Worm (Caenorhabditis elegans) whole organism, young adult: Measurements from ENCODE around the gene F44A2.3.
A peak's percentile ranks its signal among the peaks of the same experiment; 100 is the strongest.

Experiments
- C06A6.2 ChIP-seq: fragments of 200-800 bp; sonication (Bioruptor generic); conservative IDR thresholded peaks from 2 replicates; pipeline ENCODE4 v1.3.6; 2022; ENCODE audit warnings: missing genetic modification characterization, missing compliant biosample characterization
- C17E4.6 ChIP-seq: fragments of 200-800 bp; sonication (Bioruptor generic); IDR thresholded peaks from 2 replicates; pipeline ENCODE4 v1.3.6; 2022; ENCODE audit warnings: missing genetic modification reagents, missing genetic modification characterization, missing compliant biosample characterization
- F33H1.4 ChIP-seq: fragments of 200-800 bp; sonication (Bioruptor generic); IDR thresholded peaks from 2 replicates; pipeline ENCODE4 v1.3.6; 2022; ENCODE audit warnings: missing genetic modification reagents, missing genetic modification characterization, missing compliant biosample characterization
- F39B2.1 ChIP-seq: fragments of 200-800 bp; sonication (Bioruptor generic); IDR thresholded peaks from 2 replicates; pipeline ENCODE4 v1.3.6; 2022; ENCODE audit warnings: missing genetic modification reagents, missing genetic modification characterization, missing compliant biosample characterization
- F49E8.2 ChIP-seq: sonication (generic microtip); optimal IDR thresholded peaks from 3 replicates; lab custom pipeline; 2017; ENCODE audit warnings: missing genetic modification characterization, mild to moderate bottlenecking, missing compliant biosample characterization, antibody characterized with exemption, moderate library complexity; ENCODE audit not compliant: insufficient read depth
- F57A8.1 ChIP-seq: fragments of 200-800 bp; sonication (Bioruptor generic); optimal IDR thresholded peaks from 2 replicates; lab custom pipeline; 2018; ENCODE audit warnings: mild to moderate bottlenecking, missing genetic modification characterization, moderate library complexity, missing compliant biosample characterization
- F57C9.4 ChIP-seq: sonication (generic microtip); optimal IDR thresholded peaks from 2 replicates; lab custom pipeline; 2017; ENCODE audit warnings: mild to moderate bottlenecking, missing genetic modification characterization, missing compliant biosample characterization
- K12H6.12 ChIP-seq: fragments of 200-800 bp; sonication (Bioruptor generic); optimal IDR thresholded peaks from 2 replicates; lab custom pipeline; 2018; ENCODE audit warnings: mild to moderate bottlenecking, missing genetic modification characterization, missing compliant biosample characterization
- Y53G8AR.9 ChIP-seq: fragments of 200-800 bp; sonication (Bioruptor generic); conservative IDR thresholded peaks from 2 replicates; pipeline ENCODE4 v1.3.6; 2022; ENCODE audit warnings: missing genetic modification reagents, missing genetic modification characterization, missing compliant biosample characterization
- ama-1 ChIP-seq, 3 experiments: fragments of 150-350 bp in 1 of 3; sonication (generic microtip) in 2 of 3; optimal IDR thresholded peaks; 2 replicates each; lab custom pipeline; 2014 to 2018; ENCODE audit warnings: missing biosample characterization in 2 of 3, missing genetic modification characterization in 2 of 3, missing genetic modification reagents in 2 of 3
- attf-3 ChIP-seq: fragments of 200-800 bp; sonication (Bioruptor generic); conservative IDR thresholded peaks from 2 replicates; pipeline ENCODE4 v1.3.6; 2022; ENCODE audit warnings: missing genetic modification reagents, missing genetic modification characterization, missing compliant biosample characterization
- attf-5 ChIP-seq: fragments of 200-800 bp; sonication (Bioruptor generic); optimal IDR thresholded peaks from 2 replicates; lab custom pipeline; 2018; ENCODE audit warnings: mild to moderate bottlenecking, missing genetic modification characterization, missing compliant biosample characterization
- bed-2 ChIP-seq: fragments of 200-800 bp; sonication (Bioruptor generic); IDR thresholded peaks from 2 replicates; pipeline ENCODE4 v1.3.6; 2022; ENCODE audit warnings: missing genetic modification reagents, missing genetic modification characterization, missing compliant biosample characterization
- ccch-3 ChIP-seq: fragments of 200-800 bp; sonication (Bioruptor generic); optimal IDR thresholded peaks from 2 replicates; lab custom pipeline; 2018; ENCODE audit warnings: mild to moderate bottlenecking, missing genetic modification characterization, missing compliant biosample characterization
- ceh-58 ChIP-seq: fragments of 200-800 bp; sonication (Bioruptor generic); IDR thresholded peaks from 2 replicates; pipeline ENCODE4 v1.3.6; 2022; ENCODE audit warnings: missing genetic modification characterization, missing compliant biosample characterization
- ceh-91 ChIP-seq: fragments of 200-800 bp; sonication (Bioruptor generic); IDR thresholded peaks from 2 replicates; pipeline ENCODE4 v1.3.6; 2022; ENCODE audit warnings: missing genetic modification reagents, missing genetic modification characterization, missing compliant biosample characterization
- egl-44 ChIP-seq: fragments of 200-800 bp; sonication (Bioruptor generic); IDR thresholded peaks from 2 replicates; pipeline ENCODE4 v1.3.6; 2022; ENCODE audit warnings: missing genetic modification reagents, missing genetic modification characterization, missing compliant biosample characterization
- ets-4 ChIP-seq: fragments of 200-800 bp; sonication (Bioruptor generic); optimal IDR thresholded peaks from 2 replicates; lab custom pipeline; 2018; ENCODE audit warnings: mild to moderate bottlenecking, missing genetic modification characterization, missing compliant biosample characterization
- hsf-1 ChIP-seq: fragments of 200-800 bp; sonication (Bioruptor generic); IDR thresholded peaks from 2 replicates; pipeline ENCODE4 v1.3.6; 2022; ENCODE audit warnings: missing genetic modification reagents, missing genetic modification characterization, missing compliant biosample characterization
- lag-1 ChIP-seq: fragments of 200-800 bp; sonication (Bioruptor generic); IDR thresholded peaks from 2 replicates; pipeline ENCODE4 v1.3.6; 2022; ENCODE audit warnings: missing genetic modification reagents, missing genetic modification characterization, missing compliant biosample characterization
- let-526 ChIP-seq: fragments of 200-800 bp; sonication (Bioruptor generic); IDR thresholded peaks from 2 replicates; pipeline ENCODE4 v1.3.6; 2022; ENCODE audit warnings: missing genetic modification reagents, missing genetic modification characterization, missing compliant biosample characterization
- let-607 ChIP-seq, 2 experiments: fragments of 200-800 bp in 1 of 2; sonication (Bioruptor generic) in 1 of 2; sonication (generic microtip) in 1 of 2; optimal IDR thresholded peaks; 2 replicates each; lab custom pipeline; 2016 to 2018; ENCODE audit warnings: mild to moderate bottlenecking in 2 of 2, missing compliant biosample characterization in 2 of 2, missing genetic modification characterization in 2 of 2, moderate library complexity in 2 of 2, missing genotype in 1 of 2
- lin-35 ChIP-seq, 3 experiments: fragments of 150-350 bp in 2 of 3; sonication (generic microtip) in 1 of 3; optimal IDR thresholded peaks; 2 replicates each; lab custom pipeline; 2014 to 2018; ENCODE audit warnings: missing biosample characterization in 3 of 3, missing genetic modification characterization in 3 of 3, missing genetic modification reagents in 3 of 3
- lin-54 ChIP-seq: fragments of 200-800 bp; sonication (Bioruptor generic); optimal IDR thresholded peaks from 2 replicates; lab custom pipeline; 2018; ENCODE audit warnings: mild to moderate bottlenecking, missing genetic modification characterization, missing compliant biosample characterization
- madf-10 ChIP-seq: sonication (generic microtip); optimal IDR thresholded peaks from 2 replicates; lab custom pipeline; 2016; ENCODE audit warnings: mild to moderate bottlenecking, missing genetic modification characterization, missing compliant biosample characterization
- mes-4 ChIP-seq: sonication (generic microtip); optimal IDR thresholded peaks from 2 replicates; lab custom pipeline; 2016; ENCODE audit warnings: missing genotype, missing genetic modification characterization, missing compliant biosample characterization
- nfya-1 ChIP-seq: sonication (generic microtip); optimal IDR thresholded peaks from 2 replicates; lab custom pipeline; 2017; ENCODE audit warnings: antibody characterized with exemption, missing compliant biosample characterization, missing genetic modification characterization, borderline replicate concordance; ENCODE audit not compliant: insufficient read depth
- nfya-2 ChIP-seq: fragments of 200-800 bp; sonication (Bioruptor generic); IDR thresholded peaks from 2 replicates; pipeline ENCODE4 v1.3.6; 2022; ENCODE audit warnings: missing genetic modification reagents, missing genetic modification characterization, missing compliant biosample characterization
- rec-8 ChIP-seq, 2 experiments: sonication (generic microtip); optimal IDR thresholded peaks; 2 replicates each; lab custom pipeline; 2016; ENCODE audit warnings: mild to moderate bottlenecking in 2 of 2, missing genetic modification characterization in 2 of 2, missing genetic modification reagents in 2 of 2, missing genotype in 2 of 2, missing biosample characterization in 1 of 2, missing compliant biosample characterization in 1 of 2, moderate library complexity in 1 of 2
- sdz-38 ChIP-seq: sonication (generic microtip); optimal IDR thresholded peaks from 2 replicates; lab custom pipeline; 2016; ENCODE audit warnings: missing genotype, missing genetic modification characterization, missing compliant biosample characterization
- tbp1 ChIP-seq: fragments of 200-800 bp; sonication (Bioruptor generic); optimal IDR thresholded peaks from 2 replicates; lab custom pipeline; 2018; ENCODE audit warnings: mild to moderate bottlenecking, missing genetic modification characterization, missing compliant biosample characterization
- unc-130 ChIP-seq: sonication (generic microtip); optimal IDR thresholded peaks from 2 replicates; lab custom pipeline; 2016; ENCODE audit warnings: missing genetic modification reagents, missing genetic modification characterization, missing compliant biosample characterization
- unc-62 ChIP-seq: fragments of 150-350 bp; optimal IDR thresholded peaks from 2 replicates; lab custom pipeline; 2014; ENCODE audit warnings: missing biosample characterization, missing genetic modification reagents, missing genetic modification characterization
- xnd-1 ChIP-seq: sonication (generic microtip); optimal IDR thresholded peaks from 2 replicates; lab custom pipeline; 2016; ENCODE audit warnings: missing genotype, missing genetic modification reagents, missing genetic modification characterization, missing compliant biosample characterization
- ztf-26 ChIP-seq: sonication (generic microtip); optimal IDR thresholded peaks from 2 replicates; lab custom pipeline; 2017; ENCODE audit warnings: missing genetic modification characterization, missing compliant biosample characterization
- ztf-3 ChIP-seq: fragments of 200-800 bp; sonication (Bioruptor generic); optimal IDR thresholded peaks from 2 replicates; lab custom pipeline; 2018; ENCODE audit warnings: mild to moderate bottlenecking, missing genetic modification characterization, missing compliant biosample characterization

Gene F44A2.3

DNA sequence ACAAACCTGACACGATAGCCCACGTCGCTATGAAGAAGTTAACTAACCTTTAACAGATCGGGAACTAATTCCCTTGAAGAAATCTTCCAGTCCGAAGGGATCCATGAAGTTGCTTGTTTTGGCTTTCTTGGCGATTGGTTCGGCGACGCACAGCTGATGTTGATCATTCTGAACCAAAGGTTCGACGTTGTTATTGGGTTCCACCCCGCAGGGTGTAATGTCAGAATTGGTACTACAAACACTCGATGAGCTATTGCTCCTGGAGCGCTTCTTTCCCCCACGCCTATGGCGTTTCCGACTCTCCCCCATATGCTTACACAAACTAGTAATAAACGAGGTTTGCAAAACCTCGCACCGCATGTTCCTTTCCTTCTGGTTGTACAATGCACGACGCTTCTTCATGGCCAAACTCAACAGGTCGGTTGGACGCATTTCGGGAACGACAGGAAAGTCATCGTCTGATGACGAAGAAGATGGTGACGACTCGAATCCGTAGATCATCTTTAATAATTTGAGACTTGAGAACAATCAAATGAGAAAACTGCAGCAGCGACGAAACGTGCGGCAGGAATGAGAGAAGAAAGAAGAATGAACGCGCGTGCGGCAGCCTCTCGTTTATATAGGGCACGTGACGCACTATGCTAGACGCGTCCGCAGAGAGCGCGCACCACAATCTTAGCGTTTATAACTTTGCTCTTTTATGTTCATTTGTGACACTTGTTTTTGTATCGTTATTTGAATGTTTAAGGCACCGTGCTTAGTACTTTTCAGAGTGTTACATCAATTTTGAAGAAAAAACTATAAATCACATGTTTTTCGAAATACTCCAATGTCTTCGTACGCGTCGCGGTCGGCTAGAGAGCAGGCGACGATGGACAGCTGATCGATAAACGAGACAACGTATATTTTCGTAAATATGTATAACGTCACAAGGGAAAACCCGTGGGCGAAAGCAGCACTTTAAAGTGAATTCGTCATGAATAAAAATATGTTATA lies 38.7 kb downstream of the F44A2.3 start, which contains the start of gene tos-1 (continued):
- TF ChIP-seq hsf-1 (peak; percentile 73), attf-3 (GFP tag; lab: Robert Waterston, UW) (peak; percentile 87), ama-1 (optimal IDR thresholded peaks at IDR 0.05; lab: Kevin White, UChicago) (peak; percentile 99), ama-1 (GFP tag; optimal IDR thresholded peaks at IDR 0.05; lab: Kevin White, UChicago) (no peak), lag-1 (GFP tag; lab: Robert Waterston, UW) (no peak), ceh-91 (GFP tag; lab: Robert Waterston, UW) (peak; percentile 71), let-607 (tag; optimal IDR thresholded peaks at IDR 0.05; lab: Kevin White, UChicago) (peak; percentile 89 to 90), C17E4.6 (GFP tag; lab: Robert Waterston, UW) (peak; percentile 86), C06A6.2 (GFP tag; lab: Robert Waterston, UW) (peak; percentile 95), F57C9.4 (tag; lab: Kevin White, UChicago) (peak; percentile 84), nfya-2 (GFP tag; lab: Robert Waterston, UW) (no peak), ceh-58 (GFP tag; lab: Robert Waterston, UW) (0 out of 2 replicates have a peak, but pooled peaks have one; percentile 45), madf-10 (peak; percentile 96), ccch-3 (GFP tag; lab: Kevin White, UChicago) (peak; percentile 9), mes-4 (tag; lab: Kevin White, UChicago) (no peak), nfya-1 (no peak), ets-4 (peak; percentile 29), F39B2.1 (GFP tag; lab: Robert Waterston, UW) (no peak), unc-130 (GFP tag; lab: Kevin White, UChicago) (peak; percentile 21), F33H1.4 (GFP tag; lab: Robert Waterston, UW) (peak; percentile 62), sdz-38 (tag; lab: Kevin White, UChicago) (no peak), let-526 (GFP tag; lab: Robert Waterston, UW) (peak; percentile 91), unc-62 (GFP tag; lab: Kevin White, UChicago) (peak; percentile 59), F49E8.2 (tag; lab: Kevin White, UChicago) (peak; percentile 27), tbp1 (peak; percentile 84), ztf-26 (tag; lab: Kevin White, UChicago) (peak; percentile 99), egl-44 (GFP tag; lab: Robert Waterston, UW) (no peak), Y53G8AR.9 (peak; percentile 97), attf-5 (GFP tag; lab: Kevin White, UChicago) (peak; percentile 95), lin-54 (GFP tag; lab: Kevin White, UChicago) (peak; percentile 92), lin-35 (GFP tag; optimal IDR thresholded peaks at IDR 0.05; lab: Kevin White, UChicago) (peak in 2 of 3 experiments; percentile 80 to 85), K12H6.12 (tag; lab: Kevin White, UChicago) (peak; percentile 99), F57A8.1 (no peak), xnd-1 (tag; lab: Kevin White, UChicago) (no peak), bed-2 (GFP tag; lab: Robert Waterston, UW) (no peak), ztf-3 (GFP tag; lab: Kevin White, UChicago) (peak; percentile 86), rec-8 (tag; optimal IDR thresholded peaks at IDR 0.05; lab: Kevin White, UChicago) (no peak)
